Worm (Caenorhabditis elegans): ENCODE measurements around the gene tag-266.

DNA sequence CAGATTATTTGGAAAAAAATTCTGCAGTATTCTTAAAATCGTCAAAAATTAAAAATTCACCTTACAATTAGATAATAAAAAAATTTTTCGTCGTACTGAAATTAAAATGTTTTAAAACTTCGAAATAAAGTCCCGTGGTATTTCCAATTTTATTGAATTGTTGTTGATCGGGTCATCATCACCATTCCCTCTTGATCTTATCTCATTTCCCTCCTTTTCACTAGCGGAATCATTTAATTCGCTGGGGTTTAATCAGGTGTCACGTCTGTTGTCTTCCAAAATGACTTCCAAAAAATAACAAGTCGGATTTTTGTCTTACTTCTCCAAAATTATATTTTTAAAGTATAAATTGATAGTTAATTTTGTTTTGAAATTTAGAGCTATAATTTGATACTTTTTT is 16.6 kb upstream of the tag-266 start:
- TF ChIP-seq ceh-82 (tag; optimal IDR thresholded peaks at IDR 0.05): no peak
- TF ChIP-seq pqm-1 (tag; optimal IDR thresholded peaks at IDR 0.05): no peak
- no peak for TF ChIP-seq lin-13 (GFP tag; optimal IDR thresholded peaks at IDR 0.05)
- TF ChIP-seq fkh-10 (GFP tag; optimal IDR thresholded peaks at IDR 0.05): no peak
- no peak for TF ChIP-seq ztf-11 (tag; optimal IDR thresholded peaks at IDR 0.05)
- TF ChIP-seq aly-2 (tag; optimal IDR thresholded peaks at IDR 0.05): no peak
- TF ChIP-seq snpc-1.2 (GFP tag; IDR thresholded peaks at IDR 0.05): no peak

Measured in whole organism, L4 larva.